Fruit fly (Drosophila melanogaster): ENCODE measurements around the gene CG6071.

Gene CG6071

DNA sequence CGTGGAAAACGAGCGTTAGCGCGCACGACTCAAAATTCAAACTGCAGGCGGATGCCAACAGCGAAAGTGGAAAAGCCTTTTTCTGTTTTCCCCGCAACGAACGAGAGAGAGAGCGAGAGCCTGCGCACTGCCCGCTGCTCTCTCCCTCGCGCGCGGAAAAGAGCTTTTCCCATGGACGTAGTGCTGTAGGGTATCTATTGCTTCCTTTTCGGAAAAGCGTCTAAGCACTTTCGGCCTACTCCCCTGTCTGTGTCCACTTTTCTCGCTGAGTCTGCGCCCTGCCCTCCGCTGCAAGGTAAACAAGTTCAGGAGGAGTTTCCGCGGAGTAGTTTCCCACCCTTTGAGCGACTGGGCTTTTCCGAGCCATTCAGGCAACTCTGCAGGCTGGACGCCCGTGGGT lies 34.5 kb upstream of the CG6071 start, which contains the start of gene CG32085 (continued):
- no peak for TF ChIP-seq insv (GFP tag; optimal IDR thresholded peaks at IDR 0.05)
- no peak for TF ChIP-seq CG11696 (GFP tag; IDR thresholded peaks at IDR 0.05)
- TF ChIP-seq CG17612 (GFP tag; IDR thresholded peaks at IDR 0.05) = 0 out of 2 replicates have a peak, but pooled peaks have one; percentile 43
- peak; percentile 48 for TF ChIP-seq CG13424 (tag; optimal IDR thresholded peaks at IDR 0.05)
- TF ChIP-seq CG4360 (GFP tag; IDR thresholded peaks at IDR 0.05) = no peak
- TF ChIP-seq z (GFP tag; IDR thresholded peaks at IDR 0.05) = 0 out of 3 replicates have a peak, but pooled peaks have one; percentile 29
- TF ChIP-seq HLH4C (GFP tag; IDR thresholded peaks at IDR 0.05; ENCODE audit: partially characterized antibody) = no peak
- no peak for TF ChIP-seq CG3407 (GFP tag; optimal IDR thresholded peaks at IDR 0.05)
- no peak for TF ChIP-seq ssp (GFP tag; IDR thresholded peaks at IDR 0.05)
- peak; percentile 53; the same call in 1 of the 2 replicates for TF ChIP-seq stc (GFP tag; IDR thresholded peaks at IDR 0.05)
- TF ChIP-seq CG7357 (GFP tag; IDR thresholded peaks at IDR 0.05) = 0 out of 3 replicates have a peak, but pooled peaks have one; percentile 43
- TF ChIP-seq sug (tag; optimal IDR thresholded peaks at IDR 0.05) = peak; percentile 5
- no peak for TF ChIP-seq hkb (optimal IDR thresholded peaks at IDR 0.05)
- peak; percentile 58 for TF ChIP-seq hkb (GFP tag; IDR thresholded peaks at IDR 0.05)
- peak; percentile 84 for TF ChIP-seq NFAT (GFP tag; IDR thresholded peaks at IDR 0.05)
- TF ChIP-seq CG1024 (GFP tag; IDR thresholded peaks at IDR 0.05) = no peak; the same call in 1 of the 2 replicates
- TF ChIP-seq Chrac-16 (GFP tag; optimal IDR thresholded peaks at IDR 0.05) = no peak
- TF ChIP-seq Gsc (GFP tag; IDR thresholded peaks at IDR 0.05) = no peak
- TF ChIP-seq CG16863 (GFP tag; optimal IDR thresholded peaks at IDR 0.05) = peak; percentile 52
- peak; percentile 4 for TF ChIP-seq CG4328 (GFP tag; optimal IDR thresholded peaks at IDR 0.05)
- TF ChIP-seq oc (tag; optimal IDR thresholded peaks at IDR 0.05) = no peak
- TF ChIP-seq CG33557 (GFP tag; optimal IDR thresholded peaks at IDR 0.05) = no peak
- no peak for TF ChIP-seq CG8089 (GFP tag; optimal IDR thresholded peaks at IDR 0.05)
- TF ChIP-seq otp (GFP tag; IDR thresholded peaks at IDR 0.05) = peak; percentile 56; the same call in 1 of the 3 replicates
- TF ChIP-seq Atf-2 (GFP tag; optimal IDR thresholded peaks at IDR 0.05) = no peak
- TF ChIP-seq CG14014 (GFP tag; IDR thresholded peaks at IDR 0.05) = peak; percentile 70
- no peak for TF ChIP-seq Opbp (GFP tag; IDR thresholded peaks at IDR 0.05; ENCODE audit: partially characterized antibody)
- TF ChIP-seq rib (GFP tag; IDR thresholded peaks at IDR 0.05) = peak; percentile 51; the same call in 1 of the 2 replicates
- peak; percentile 51 for TF ChIP-seq CG4424 (GFP tag; optimal IDR thresholded peaks at IDR 0.05)
- TF ChIP-seq CG9817 (tag; optimal IDR thresholded peaks at IDR 0.05) = peak; percentile 32
- peak; percentile 91 for TF ChIP-seq CG32532 (GFP tag; IDR thresholded peaks at IDR 0.05)
- no peak for TF ChIP-seq ato (GFP tag; IDR thresholded peaks at IDR 0.05; ENCODE audit: partially characterized antibody)
- no peak for TF ChIP-seq vnd (GFP tag; IDR thresholded peaks at IDR 0.05; ENCODE audit: partially characterized antibody)
- peak; percentile 30 for TF ChIP-seq CG11723 (GFP tag; optimal IDR thresholded peaks at IDR 0.05)
- no peak for TF ChIP-seq CG32772 (GFP tag; IDR thresholded peaks at IDR 0.05)
- no peak for TF ChIP-seq CG14710 (tag; optimal IDR thresholded peaks at IDR 0.05)
- TF ChIP-seq Ptx1 (GFP tag; IDR thresholded peaks at IDR 0.05) = peak; percentile 57
- TF ChIP-seq CG5953 (GFP tag; IDR thresholded peaks at IDR 0.05) = 0 out of 2 replicates have a peak, but pooled peaks have one; percentile 47
- TF ChIP-seq CG33213 (GFP tag; optimal IDR thresholded peaks at IDR 0.05) = no peak
- TF ChIP-seq CG4282 (GFP tag; optimal IDR thresholded peaks at IDR 0.05) = no peak
- peak; percentile 30; the same call in 1 of the 2 replicates for TF ChIP-seq Taf1 (GFP tag; IDR thresholded peaks at IDR 0.05)
- peak; percentile 71 for TF ChIP-seq caup (GFP tag; optimal IDR thresholded peaks at IDR 0.05; ENCODE audit: severe bottlenecking)
- peak; percentile 45 for TF ChIP-seq CG11504 (tag; optimal IDR thresholded peaks at IDR 0.05)
- TF ChIP-seq pan (optimal IDR thresholded peaks at IDR 0.05) = no peak
- peak in 1 of 2 experiments; percentile 54 for TF ChIP-seq pan (GFP tag; optimal IDR thresholded peaks at IDR 0.05 in 1 of 2, IDR thresholded peaks at IDR 0.05 in 1 of 2)
- TF ChIP-seq Stat92E (GFP tag; optimal IDR thresholded peaks at IDR 0.05) = no peak
- TF ChIP-seq wek (GFP tag; optimal IDR thresholded peaks at IDR 0.05) = no peak
- TF ChIP-seq CG4707 (GFP tag; optimal IDR thresholded peaks at IDR 0.05) = no peak
- TF ChIP-seq CG11398 (GFP tag; optimal IDR thresholded peaks at IDR 0.05) = peak; percentile 4
- peak; percentile 33 for TF ChIP-seq CG18764 (GFP tag; optimal IDR thresholded peaks at IDR 0.05)
- TF ChIP-seq grn (GFP tag; optimal IDR thresholded peaks at IDR 0.05) = no peak
